Worm (Caenorhabditis elegans) whole organism, early embryonic: Measurements from ENCODE around the gene C06G4.4.

ENCODE experiments used
- ama-1 ChIP-seq: fragments of 150-350 bp; optimal IDR thresholded peaks from 2 replicates; lab custom pipeline; 2014
- ceh-13 ChIP-seq: fragments of 200-800 bp; sonication (Bioruptor generic); optimal IDR thresholded peaks from 2 replicates; lab custom pipeline; 2018; ENCODE audit warnings: mild to moderate bottlenecking, missing genetic modification characterization, missing compliant biosample characterization
- ceh-36 ChIP-seq: sonication (generic microtip); optimal IDR thresholded peaks from 2 replicates; lab custom pipeline; 2016; ENCODE audit warnings: missing genetic modification characterization, inconsistent platforms, missing compliant biosample characterization
- ets-7 ChIP-seq: sonication (generic microtip); optimal IDR thresholded peaks from 2 replicates; lab custom pipeline; 2016; ENCODE audit warnings: missing genotype, missing genetic modification characterization, missing compliant biosample characterization
- flt-1 ChIP-seq: fragments of 200-800 bp; sonication (Bioruptor generic); IDR thresholded peaks from 2 replicates; pipeline ENCODE4 v1.3.6; 2022; ENCODE audit warnings: missing genetic modification characterization, missing compliant biosample characterization
- hmbx-1 ChIP-seq: sonication (generic microtip); optimal IDR thresholded peaks from 2 replicates; lab custom pipeline; 2016; ENCODE audit warnings: mild to moderate bottlenecking, missing genetic modification characterization, missing compliant biosample characterization
- hmg-4 ChIP-seq: fragments of 200-800 bp; sonication (Bioruptor generic); optimal IDR thresholded peaks from 2 replicates; lab custom pipeline; 2018; ENCODE audit warnings: mild to moderate bottlenecking, missing genetic modification characterization, missing compliant biosample characterization
- hnd-1 ChIP-seq: sonication (generic microtip); optimal IDR thresholded peaks from 2 replicates; lab custom pipeline; 2016; ENCODE audit warnings: missing genetic modification characterization, missing compliant biosample characterization
- scrt-1 ChIP-seq: fragments of 200-800 bp; sonication (Bioruptor generic); IDR thresholded peaks from 2 replicates; pipeline ENCODE4 v1.3.6; 2022; ENCODE audit warnings: missing genetic modification characterization, missing compliant biosample characterization
- sea-1 ChIP-seq: fragments of 200-800 bp; sonication (Bioruptor generic); conservative IDR thresholded peaks from 2 replicates; pipeline ENCODE4 v1.3.6; 2022; ENCODE audit warnings: missing genetic modification characterization, missing compliant biosample characterization
- tbx-11 ChIP-seq: fragments of 200-800 bp; sonication (Bioruptor generic); IDR thresholded peaks from 2 replicates; pipeline ENCODE4 v1.3.6; 2022; ENCODE audit warnings: missing genetic modification characterization, missing compliant biosample characterization
- tbx-37 ChIP-seq: fragments of 200-800 bp; sonication (Bioruptor generic); conservative IDR thresholded peaks from 2 replicates; pipeline ENCODE4 v1.3.6; 2022; ENCODE audit warnings: missing genetic modification reagents, missing genetic modification characterization, missing compliant biosample characterization
- tra-4 ChIP-seq: sonication (generic microtip); optimal IDR thresholded peaks from 2 replicates; lab custom pipeline; 2017; ENCODE audit warnings: missing genetic modification characterization, missing compliant biosample characterization

ce11 chrIII:7937548-7937947, 40.1 kb downstream of the C06G4.4 start, which contains the start of gene C29E4.10:
- TF ChIP-seq tra-4 (tag; lab: Kevin White, UChicago) (no peak), ama-1 (no peak), scrt-1 (GFP tag; lab: Robert Waterston, UW) (no peak), ceh-13 (GFP tag; lab: Kevin White, UChicago) (no peak), hmbx-1 (tag; lab: Kevin White, UChicago) (no peak), flt-1 (GFP tag; lab: Robert Waterston, UW) (no peak), tbx-11 (GFP tag; lab: Robert Waterston, UW) (no peak), sea-1 (no peak), hnd-1 (tag; lab: Kevin White, UChicago) (no peak), ceh-36 (tag; lab: Kevin White, UChicago) (no peak), ets-7 (tag; lab: Kevin White, UChicago) (no peak), hmg-4 (no peak), tbx-37 (GFP tag; lab: Robert Waterston, UW) (no peak)
